Worm (Caenorhabditis elegans): ENCODE results near the gene T19E7.6.

T19E7.6 gene

DNA sequence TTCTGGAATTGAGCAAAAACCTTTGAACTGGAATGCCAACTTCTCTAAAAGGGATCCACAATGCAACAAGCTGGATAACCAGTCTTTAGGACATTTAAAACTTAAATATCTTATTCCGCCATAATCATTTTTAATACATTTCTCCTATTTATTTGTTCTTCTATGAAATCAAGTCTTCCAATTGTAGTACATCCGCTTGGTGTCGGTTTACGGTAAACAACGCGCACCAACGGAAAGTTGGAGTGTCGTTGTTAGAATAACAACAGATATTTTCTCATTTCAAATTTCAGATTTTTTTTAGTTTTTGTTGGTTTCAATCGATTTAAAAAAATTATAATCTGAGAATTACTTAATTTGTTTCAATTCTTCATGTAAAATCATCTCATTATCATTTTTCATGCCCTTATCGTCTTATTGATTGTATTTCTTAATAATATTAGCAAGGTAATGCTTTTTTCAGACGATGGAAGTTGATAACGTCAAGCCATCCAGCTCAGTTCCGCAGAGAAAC is 20.2 kb downstream of the T19E7.6 start, which contains the start of gene csn-5:
Gene csn-5 (plus strand): TSS at position 461 of the 511 bp plus-strand sequence.
- peak; percentile 90 for TF ChIP-seq attf-3 (GFP tag; conservative IDR thresholded peaks at IDR 0.05)
- TF ChIP-seq egl-18 (GFP tag; IDR thresholded peaks at IDR 0.05): no peak
- TF ChIP-seq snpc-4 (GFP tag; optimal IDR thresholded peaks at IDR 0.05): no peak
- peak in 1 of 4 experiments; percentile 6 for TF ChIP-seq snpc-4 (tag; optimal IDR thresholded peaks at IDR 0.05)
- no peak for TF ChIP-seq Y79H2A.3 (GFP tag; conservative IDR thresholded peaks at IDR 0.05)
- no peak for TF ChIP-seq unc-62 (GFP tag; optimal IDR thresholded peaks at IDR 0.05)

DNA sequence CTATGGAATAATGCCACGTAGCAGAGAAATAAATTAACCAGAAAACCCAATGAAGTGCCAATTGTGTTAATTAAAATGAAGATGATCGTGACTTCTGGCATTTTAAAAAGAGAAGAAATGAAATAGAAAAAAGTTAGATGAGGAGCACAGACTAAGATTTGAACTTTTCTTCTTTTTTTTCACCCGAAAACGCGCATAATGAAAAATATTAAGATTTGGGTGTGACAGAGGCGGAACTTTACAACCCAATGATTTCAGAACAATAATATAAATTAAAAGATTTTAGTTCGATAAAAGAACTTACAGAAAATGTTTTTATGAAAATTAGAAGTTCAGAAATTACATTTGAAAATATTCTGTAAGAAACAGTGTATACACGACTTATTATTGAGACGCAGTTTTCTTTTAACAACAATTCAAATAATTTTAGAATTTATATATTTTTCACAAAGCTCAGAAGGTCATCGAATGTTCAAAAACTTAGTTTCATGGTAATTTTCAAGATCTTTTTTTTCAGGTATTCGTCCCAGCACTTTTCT is 23.7 kb downstream of the T19E7.6 start, which contains the start of the genes srd-8 and B0547.2:
Gene srd-8 (minus strand): TSS at position 101 of the 539 bp plus-strand sequence.
Gene B0547.2 (plus strand): TSS at position 489 of the 539 bp plus-strand sequence.
- TF ChIP-seq ekl-4 (GFP tag; IDR thresholded peaks at IDR 0.05) (no peak), lin-40 (tag; optimal IDR thresholded peaks at IDR 0.05) (no peak), nhr-179 (tag; optimal IDR thresholded peaks at IDR 0.05) (no peak), F22D6.2 (tag; optimal IDR thresholded peaks at IDR 0.05) (no peak), snpc-4 (GFP tag; optimal IDR thresholded peaks at IDR 0.05) (no peak), snpc-4 (tag; optimal IDR thresholded peaks at IDR 0.05) (no peak), nfya-1 (tag; optimal IDR thresholded peaks at IDR 0.05; ENCODE audit: borderline replicate concordance, insufficient read depth) (no peak), nfyb-1 (GFP tag; IDR thresholded peaks at IDR 0.05) (no peak), lsy-27 (tag; optimal IDR thresholded peaks at IDR 0.05; ENCODE audit: borderline replicate concordance, insufficient read depth) (no peak), B0035.1 (tag; optimal IDR thresholded peaks at IDR 0.05) (no peak), ZK185.1 (tag; optimal IDR thresholded peaks at IDR 0.05; ENCODE audit: poor library complexity, severe bottlenecking) (no peak)

DNA sequence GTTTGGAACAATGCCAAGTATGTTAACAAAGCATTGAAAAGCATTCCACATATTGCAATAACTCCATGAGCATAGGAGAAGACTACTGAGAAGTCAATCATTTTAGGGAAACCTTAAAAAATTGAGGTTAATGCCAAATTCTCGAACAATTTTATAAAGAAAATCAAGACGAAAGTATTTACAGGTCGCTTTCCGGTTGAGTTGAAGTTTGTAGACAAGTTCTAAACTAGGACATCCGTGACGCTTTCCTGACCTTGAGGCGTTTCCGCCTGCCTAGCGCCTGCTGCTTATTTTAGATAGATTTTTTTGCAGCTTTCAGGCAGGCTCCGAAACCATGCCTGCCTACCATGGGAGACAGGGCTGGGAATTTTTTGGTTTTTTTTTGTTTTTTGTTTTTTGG is 33.8 kb downstream of the T19E7.6 start, which contains the start of gene srd-13:
Gene srd-13 (minus strand): TSS at position 101 of the 400 bp plus-strand sequence.
- TF ChIP-seq nfya-2 (GFP tag; IDR thresholded peaks at IDR 0.05) (no peak), die-1 (tag; optimal IDR thresholded peaks at IDR 0.05) (no peak), nhr-179 (tag; optimal IDR thresholded peaks at IDR 0.05) (no peak), lag-1 (GFP tag; IDR thresholded peaks at IDR 0.05) (no peak), F10E7.11 (tag; optimal IDR thresholded peaks at IDR 0.05) (no peak), C06A6.2 (GFP tag; conservative IDR thresholded peaks at IDR 0.05) (no peak), nhr-120 (GFP tag; IDR thresholded peaks at IDR 0.05) (no peak), sea-2 (GFP tag; IDR thresholded peaks at IDR 0.05) (no peak), ceh-91 (GFP tag; IDR thresholded peaks at IDR 0.05) (no peak), lin-35 (GFP tag; optimal IDR thresholded peaks at IDR 0.05) (no peak)

DNA sequence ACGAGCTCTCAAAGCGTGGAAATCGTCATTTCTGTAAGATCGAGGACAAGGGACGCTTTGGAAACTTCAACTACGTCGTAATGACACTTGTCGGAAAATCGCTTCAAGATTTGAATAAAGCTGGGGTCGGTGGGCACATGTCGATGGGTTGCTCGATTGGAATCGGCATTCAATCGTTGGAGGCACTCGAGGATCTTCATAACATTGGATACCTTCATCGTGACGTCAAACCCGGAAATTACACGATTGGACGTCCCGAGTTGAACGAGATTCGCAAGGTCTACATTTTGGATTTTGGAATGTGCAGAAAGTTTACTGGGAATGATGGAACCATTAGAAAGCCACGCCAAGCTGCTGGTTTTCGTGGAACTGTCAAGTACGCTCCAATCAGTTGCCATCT is 36.8 kb downstream of the T19E7.6 start:
- TF ChIP-seq nhr-90 (tag; optimal IDR thresholded peaks at IDR 0.05) (no peak), lin-54 (GFP tag; optimal IDR thresholded peaks at IDR 0.05) (no peak), F33H1.4 (GFP tag; IDR thresholded peaks at IDR 0.05) (no peak), Y53G8AR.9 (GFP tag; conservative IDR thresholded peaks at IDR 0.05) (no peak), hmg-1.2 (GFP tag; IDR thresholded peaks at IDR 0.05) (no peak), let-607 (tag; optimal IDR thresholded peaks at IDR 0.05) (no peak), aptf-3 (GFP tag; IDR thresholded peaks at IDR 0.05) (no peak), K12H6.12 (tag; optimal IDR thresholded peaks at IDR 0.05) (no peak), F49E8.2 (tag; optimal IDR thresholded peaks at IDR 0.05; ENCODE audit: insufficient read depth) (no peak), F57A8.1 (GFP tag; optimal IDR thresholded peaks at IDR 0.05) (no peak), rec-8 (tag; optimal IDR thresholded peaks at IDR 0.05) (no peak), hsf-1 (GFP tag; IDR thresholded peaks at IDR 0.05) (no peak), athp-1 (tag; optimal IDR thresholded peaks at IDR 0.05) (no peak), ccch-3 (GFP tag; optimal IDR thresholded peaks at IDR 0.05) (no peak), ZK185.1 (tag; optimal IDR thresholded peaks at IDR 0.05; ENCODE audit: poor library complexity, severe bottlenecking) (no peak), ztf-22 (GFP tag; optimal IDR thresholded peaks at IDR 0.05) (no peak), repo-1 (tag; optimal IDR thresholded peaks at IDR 0.05) (no peak), nhr-80 (tag; optimal IDR thresholded peaks at IDR 0.05) (no peak), nfyb-1 (GFP tag; IDR thresholded peaks at IDR 0.05) (no peak)

Measured in whole organism, young adult.